Fruit fly (Drosophila melanogaster) whole organism: ENCODE results near the gene CG42814.

Experiments used
- pan ChIP-seq: fragments of >200 bp; optimal IDR thresholded peaks from 2 replicates; lab custom pipeline; 2017
- psq ChIP-seq: fragments of >200 bp; optimal IDR thresholded peaks from 2 replicates; lab custom pipeline; 2017

DNA sequence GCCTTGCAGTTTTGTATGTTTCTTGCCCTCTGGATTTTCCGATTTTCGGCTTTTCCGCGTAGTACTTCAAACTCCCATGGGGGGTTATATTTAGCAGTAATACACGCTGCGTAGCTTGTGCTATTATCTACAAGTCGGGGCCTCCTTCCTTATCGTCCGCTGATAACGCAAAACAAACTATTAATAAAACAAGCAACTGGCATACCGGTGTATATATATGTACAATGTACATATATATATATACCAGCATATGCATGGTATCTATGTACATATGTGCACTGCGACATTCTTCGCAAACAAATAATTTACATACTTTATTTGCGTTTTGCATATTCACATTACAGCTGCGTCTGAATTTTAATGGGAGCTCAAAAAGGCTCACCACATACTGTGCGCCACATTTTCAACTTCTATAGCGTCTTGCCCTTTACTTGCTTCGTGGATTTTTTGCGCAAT is 24.7 kb upstream of the CG42814 start:
- TF ChIP-seq pan (lab: Kevin White, UChicago) (no peak), psq (lab: Kevin White, UChicago) (no peak)
